Fruit fly (Drosophila melanogaster) whole organism, embryonic: ENCODE measurements around the gene Sur-8.

Source experiments
- CG10543 ChIP-seq: fragments of 200-800 bp; sonication (Bioruptor generic); optimal IDR thresholded peaks from 3 replicates; lab custom pipeline; 2017; ENCODE audit warnings: missing biosample characterization, mild to moderate bottlenecking, missing genetic modification characterization, moderate library complexity
- CG12236 ChIP-seq: fragments of 200-800 bp; sonication (Bioruptor generic); optimal IDR thresholded peaks from 2 replicates; lab custom pipeline; 2016; ENCODE audit warnings: missing biosample characterization, missing genetic modification characterization
- CG1233 ChIP-seq: fragments of 200-800 bp; sonication (Bioruptor generic); optimal IDR thresholded peaks from 4 replicates; lab custom pipeline; 2018; ENCODE audit warnings: missing biosample characterization, mild to moderate bottlenecking, missing genetic modification characterization
- CG14014 ChIP-seq: fragments of 200-800 bp; sonication (Bioruptor generic); IDR thresholded peaks from 2 replicates; pipeline ENCODE4 v1.3.6; 2022; ENCODE audit warnings: missing biosample characterization, missing genetic modification characterization
- CG14860 ChIP-seq: fragments of 200-800 bp; sonication (Bioruptor generic); IDR thresholded peaks from 3 replicates; pipeline ENCODE4 v1.3.6; 2022; ENCODE audit warnings: missing biosample characterization, missing genetic modification characterization; ENCODE audit not compliant: partially characterized antibody
- CG15514 ChIP-seq: fragments of 200-800 bp; sonication (Bioruptor generic); optimal IDR thresholded peaks from 3 replicates; lab custom pipeline; 2017; ENCODE audit warnings: missing biosample characterization, missing genetic modification characterization, mild to moderate bottlenecking, moderate library complexity, missing genetic modification reagents
- CG15601 ChIP-seq: fragments of 200-800 bp; sonication (Bioruptor generic); optimal IDR thresholded peaks from 3 replicates; lab custom pipeline; 2019; ENCODE audit warnings: missing biosample characterization, mild to moderate bottlenecking, missing genetic modification characterization, moderate library complexity
- CG16779 ChIP-seq: fragments of 200-800 bp; sonication (Bioruptor generic); IDR thresholded peaks from 2 replicates; pipeline ENCODE4 v1.3.6; 2022; ENCODE audit warnings: missing biosample characterization, missing genetic modification characterization
- CG16813 ChIP-seq: fragments of 200-800 bp; sonication (Bioruptor generic); IDR thresholded peaks from 3 replicates; pipeline ENCODE4 v1.3.6; 2022; ENCODE audit warnings: missing biosample characterization, missing genetic modification characterization; ENCODE audit not compliant: partially characterized antibody
- CG17361 ChIP-seq: fragments of 200-800 bp; sonication (Bioruptor generic); IDR thresholded peaks from 3 replicates; pipeline ENCODE4 v1.3.6; 2022; ENCODE audit warnings: missing biosample characterization, missing genetic modification characterization
- CG17802 ChIP-seq: fragments of 200-800 bp; sonication (Bioruptor generic); optimal IDR thresholded peaks from 2 replicates; lab custom pipeline; 2018; ENCODE audit warnings: missing biosample characterization, mild to moderate bottlenecking, missing genetic modification characterization, moderate library complexity
- CG17829 ChIP-seq: fragments of 200-800 bp; optimal IDR thresholded peaks from 2 replicates; lab custom pipeline; 2019; ENCODE audit warnings: missing biosample characterization, mild to moderate bottlenecking, missing genetic modification characterization, moderate library complexity
- CG1792 ChIP-seq: fragments of 200-800 bp; sonication (Bioruptor generic); optimal IDR thresholded peaks from 2 replicates; lab custom pipeline; 2016; ENCODE audit warnings: missing biosample characterization, missing genetic modification characterization
- CG18011 ChIP-seq: fragments of 200-800 bp; sonication (Bioruptor generic); optimal IDR thresholded peaks from 2 replicates; lab custom pipeline; 2017; ENCODE audit warnings: missing biosample characterization, missing genetic modification characterization, mild to moderate bottlenecking, moderate library complexity, missing genotype
- CG18476 ChIP-seq: fragments of 200-800 bp; sonication (Bioruptor generic); optimal IDR thresholded peaks from 2 replicates; lab custom pipeline; 2016; ENCODE audit warnings: missing biosample characterization, mild to moderate bottlenecking, missing genetic modification characterization
- CG34224 ChIP-seq: fragments of 200-800 bp; sonication (Bioruptor generic); IDR thresholded peaks from 3 replicates; pipeline ENCODE4 v1.3.6; 2022; ENCODE audit warnings: missing biosample characterization, missing genetic modification characterization; ENCODE audit not compliant: partially characterized antibody
- CG34422 ChIP-seq: fragments of 200-800 bp; sonication (Bioruptor generic); IDR thresholded peaks from 3 replicates; pipeline ENCODE4 v1.3.6; 2022; ENCODE audit warnings: missing biosample characterization, missing genetic modification characterization
- CG8089 ChIP-seq: fragments of 200-800 bp; sonication (Bioruptor generic); optimal IDR thresholded peaks from 3 replicates; lab custom pipeline; 2016; ENCODE audit warnings: missing biosample characterization, missing genetic modification characterization
- CG8478 ChIP-seq: fragments of >200 bp; optimal IDR thresholded peaks from 2 replicates; lab custom pipeline; 2018
- CG9609 ChIP-seq: fragments of 200-800 bp; sonication (Bioruptor generic); optimal IDR thresholded peaks from 3 replicates; lab custom pipeline; 2016; ENCODE audit warnings: missing biosample characterization, missing genetic modification characterization
- Dip2 ChIP-seq: fragments of 200-800 bp; sonication (Bioruptor generic); IDR thresholded peaks from 2 replicates; pipeline ENCODE4 v1.3.6; 2022; ENCODE audit warnings: missing biosample characterization, missing genetic modification characterization
- Fer1 ChIP-seq: fragments of 200-800 bp; sonication (Bioruptor generic); optimal IDR thresholded peaks from 2 replicates; lab custom pipeline; 2017; ENCODE audit warnings: missing biosample characterization, mild to moderate bottlenecking, missing genetic modification characterization
- Gsc ChIP-seq: fragments of 200-800 bp; sonication (Bioruptor generic); IDR thresholded peaks from 2 replicates; pipeline ENCODE4 v1.3.6; 2022; ENCODE audit warnings: missing biosample characterization, missing genetic modification characterization
- Hr51 ChIP-seq, 2 experiments: fragments of 200-800 bp; sonication (Bioruptor generic); optimal IDR thresholded peaks; 2 replicates in 1 of 2; 3 replicates in 1 of 2; lab custom pipeline; 2016 to 2018; ENCODE audit warnings: missing biosample characterization in 2 of 2, missing genetic modification characterization in 2 of 2, mild to moderate bottlenecking in 1 of 2, moderate library complexity in 1 of 2
- MESR4 ChIP-seq: fragments of 200-800 bp; sonication (Bioruptor generic); optimal IDR thresholded peaks from 2 replicates; lab custom pipeline; 2018; ENCODE audit warnings: missing biosample characterization, mild to moderate bottlenecking, missing genetic modification characterization, moderate library complexity
- Oaz ChIP-seq: fragments of 200-800 bp; sonication (Bioruptor generic); IDR thresholded peaks from 2 replicates; pipeline ENCODE4 v1.3.6; 2022; ENCODE audit warnings: missing biosample characterization, missing genetic modification characterization
- Trl ChIP-seq, 3 experiments: fragments of >200 bp in 2 of 3; fragments of 200-800 bp in 1 of 3; sonication (Bioruptor generic) in 1 of 3; optimal IDR thresholded peaks; 2 replicates in 1 of 3; 3 replicates in 2 of 3; lab custom pipeline; 2016 to 2017; ENCODE audit warnings: missing biosample characterization in 1 of 3, missing genetic modification characterization in 1 of 3
- bbx ChIP-seq: fragments of 200-800 bp; sonication (Bioruptor generic); IDR thresholded peaks from 2 replicates; pipeline ENCODE4 v1.3.6; 2022; ENCODE audit warnings: missing biosample characterization, missing genetic modification characterization; ENCODE audit not compliant: partially characterized antibody
- br ChIP-seq: fragments of >200 bp; optimal IDR thresholded peaks from 2 replicates; lab custom pipeline; 2017
- bsh ChIP-seq, 2 experiments: fragments of 200-800 bp; sonication (Bioruptor generic); optimal IDR thresholded peaks; 2 replicates each; lab custom pipeline; 2017 to 2018; ENCODE audit warnings: mild to moderate bottlenecking in 2 of 2, missing biosample characterization in 2 of 2, missing genetic modification characterization in 2 of 2, moderate library complexity in 1 of 2
- croc ChIP-seq: fragments of 200-800 bp; sonication (Bioruptor generic); conservative IDR thresholded peaks from 3 replicates; pipeline ENCODE4 v1.3.6; 2022; ENCODE audit warnings: missing biosample characterization, missing genetic modification characterization
- crol ChIP-seq: fragments of 200-800 bp; sonication (Bioruptor generic); IDR thresholded peaks from 2 replicates; pipeline ENCODE4 v1.3.6; 2022; ENCODE audit warnings: missing biosample characterization, missing genetic modification characterization
- emc ChIP-seq: fragments of 200-800 bp; sonication (Bioruptor generic); optimal IDR thresholded peaks from 2 replicates; lab custom pipeline; 2016; ENCODE audit warnings: missing biosample characterization, missing genetic modification characterization
- esg ChIP-seq: fragments of 200-800 bp; sonication (Bioruptor generic); conservative IDR thresholded peaks from 2 replicates; pipeline ENCODE4 v1.3.6; 2022; ENCODE audit warnings: missing biosample characterization, missing genetic modification characterization
- exex ChIP-seq: fragments of 200-800 bp; sonication (Bioruptor generic); optimal IDR thresholded peaks from 4 replicates; lab custom pipeline; 2018; ENCODE audit warnings: missing biosample characterization, mild to moderate bottlenecking, missing genetic modification characterization, moderate library complexity
- fru ChIP-seq: fragments of >200 bp; optimal IDR thresholded peaks from 2 replicates; lab custom pipeline; 2017
- kah ChIP-seq: fragments of 200-800 bp; sonication (Bioruptor generic); optimal IDR thresholded peaks from 2 replicates; lab custom pipeline; 2018; ENCODE audit warnings: missing biosample characterization, mild to moderate bottlenecking, missing genetic modification characterization
- odd ChIP-seq: fragments of 200-800 bp; sonication (Bioruptor generic); optimal IDR thresholded peaks from 2 replicates; lab custom pipeline; 2017; ENCODE audit warnings: missing biosample characterization, mild to moderate bottlenecking, missing genetic modification characterization
- pb ChIP-seq: fragments of 200-800 bp; sonication (Bioruptor generic); optimal IDR thresholded peaks from 3 replicates; lab custom pipeline; 2016; ENCODE audit warnings: missing biosample characterization, missing genetic modification characterization
- peb ChIP-seq: fragments of 200-800 bp; sonication (Bioruptor generic); IDR thresholded peaks from 2 replicates; pipeline ENCODE4 v1.3.6; 2022; ENCODE audit warnings: missing biosample characterization, missing genetic modification characterization
- pros ChIP-seq: fragments of 200-800 bp; sonication (Bioruptor generic); optimal IDR thresholded peaks from 3 replicates; lab custom pipeline; 2019; ENCODE audit warnings: missing biosample characterization, mild to moderate bottlenecking, missing genetic modification characterization, moderate library complexity
- ro ChIP-seq: fragments of 200-800 bp; sonication (Bioruptor generic); IDR thresholded peaks from 2 replicates; pipeline ENCODE4 v1.3.6; 2022; ENCODE audit warnings: missing biosample characterization, missing genetic modification characterization
- sc ChIP-seq, 3 experiments: fragments of >200 bp in 2 of 3; fragments of 200-800 bp in 1 of 3; sonication (Bioruptor generic) in 1 of 3; optimal IDR thresholded peaks; 2 replicates in 2 of 3; 3 replicates in 1 of 3; lab custom pipeline; 2017; ENCODE audit warnings: mild to moderate bottlenecking in 1 of 3, missing biosample characterization in 1 of 3, missing genetic modification characterization in 1 of 3, missing genetic modification reagents in 1 of 3
- sna ChIP-seq: fragments of 200-800 bp; sonication (Bioruptor generic); IDR thresholded peaks from 2 replicates; pipeline ENCODE4 v1.3.6; 2022; ENCODE audit warnings: missing biosample characterization, missing genetic modification characterization; ENCODE audit not compliant: partially characterized antibody
- ssp ChIP-seq: fragments of 200-800 bp; sonication (Bioruptor generic); IDR thresholded peaks from 2 replicates; pipeline ENCODE4 v1.3.6; 2022; ENCODE audit warnings: missing biosample characterization, missing genetic modification characterization
- tgo ChIP-seq: fragments of 200-800 bp; sonication (Bioruptor generic); IDR thresholded peaks from 3 replicates; pipeline ENCODE4 v1.3.6; 2022; ENCODE audit warnings: missing biosample characterization, missing genetic modification characterization
- vvl ChIP-seq: fragments of 200-800 bp; sonication (Bioruptor generic); IDR thresholded peaks from 2 replicates; pipeline ENCODE4 v1.3.6; 2022; ENCODE audit warnings: missing biosample characterization, missing genetic modification characterization
- wek ChIP-seq: fragments of 200-800 bp; sonication (Bioruptor generic); optimal IDR thresholded peaks from 3 replicates; lab custom pipeline; 2018; ENCODE audit warnings: missing biosample characterization, mild to moderate bottlenecking, missing genetic modification characterization, moderate library complexity

Sur-8 gene

dm6 chr3R:17391313-17391845 is 10.9 kb downstream of the Sur-8 start, which contains the start of the genes Brf and sds22 (continued):
- TF ChIP-seq exex (tag; lab: Kevin White, UChicago) (peak; percentile 84), emc (GFP tag; lab: Kevin White, UChicago) (peak; percentile 91), sc (optimal IDR thresholded peaks at IDR 0.05; lab: Kevin White, UChicago) (no peak), sc (GFP tag; optimal IDR thresholded peaks at IDR 0.05; lab: Kevin White, UChicago) (peak; percentile 88), kah (GFP tag; lab: Kevin White, UChicago) (peak; percentile 76), odd (GFP tag; lab: Kevin White, UChicago) (peak; percentile 88), MESR4 (peak; percentile 36), CG16813 (peak; percentile 87), vvl (peak; percentile 95), crol (GFP tag; lab: Robert Waterston, UW) (no peak; the same call in 1 of the 2 replicates), bbx (GFP tag; lab: Robert Waterston, UW) (peak; percentile 39; the same call in 1 of the 2 replicates), CG9609 (GFP tag; lab: Kevin White, UChicago) (peak; percentile 97), CG16779 (GFP tag; lab: Robert Waterston, UW) (0 out of 2 replicates have a peak, but pooled peaks have one; percentile 47), CG17829 (tag; lab: Kevin White, UChicago) (peak; percentile 96), croc (GFP tag; lab: Robert Waterston, UW) (peak; percentile 93), ro (peak; percentile 84; the same call in 1 of the 2 replicates), bsh (GFP tag; optimal IDR thresholded peaks at IDR 0.05; lab: Kevin White, UChicago) (peak; percentile 80 to 94), CG17361 (GFP tag; lab: Robert Waterston, UW) (peak; percentile 98), CG15601 (peak; percentile 98), Dip2 (GFP tag; lab: Robert Waterston, UW) (peak; percentile 46; the same call in 1 of the 2 replicates), pros (GFP tag; lab: Kevin White, UChicago) (peak; percentile 61), CG14014 (GFP tag; lab: Robert Waterston, UW) (peak; percentile 93), CG8089 (peak; percentile 93), tgo (GFP tag; lab: Robert Waterston, UW) (peak; percentile 95), CG14860 (GFP tag; lab: Robert Waterston, UW) (peak; percentile 74; the same call in 2 of the 3 replicates), sna (peak; percentile 72; the same call in 1 of the 2 replicates), CG10543 (GFP tag; lab: Kevin White, UChicago) (peak; percentile 97), ssp (GFP tag; lab: Robert Waterston, UW) (peak; percentile 89), CG15514 (peak; percentile 87), CG8478 (lab: Kevin White, UChicago) (no peak), Oaz (GFP tag; lab: Robert Waterston, UW) (peak; percentile 84), CG17802 (tag; lab: Kevin White, UChicago) (peak; percentile 81), fru (lab: Kevin White, UChicago) (no peak), Trl (optimal IDR thresholded peaks at IDR 0.05; lab: Kevin White, UChicago) (no peak), Trl (GFP tag; optimal IDR thresholded peaks at IDR 0.05; lab: Kevin White, UChicago) (peak; percentile 96), CG18476 (GFP tag; lab: Kevin White, UChicago) (peak; percentile 94), Fer1 (GFP tag; lab: Kevin White, UChicago) (peak; percentile 93), CG12236 (GFP tag; lab: Kevin White, UChicago) (peak; percentile 88), CG1792 (GFP tag; lab: Kevin White, UChicago) (peak; percentile 93), Gsc (GFP tag; lab: Robert Waterston, UW) (peak; percentile 76), CG34224 (GFP tag; lab: Robert Waterston, UW) (peak; percentile 53; the same call in 1 of the 3 replicates), CG34422 (peak; percentile 97), wek (GFP tag; lab: Kevin White, UChicago) (peak; percentile 62), CG1233 (GFP tag; lab: Kevin White, UChicago) (peak; percentile 95), peb (GFP tag; lab: Robert Waterston, UW) (peak; percentile 87), CG18011 (GFP tag; lab: Kevin White, UChicago) (peak; percentile 84), Hr51 (GFP tag; optimal IDR thresholded peaks at IDR 0.05; lab: Kevin White, UChicago) (peak; percentile 92 to 95), esg (GFP tag; lab: Robert Waterston, UW) (peak; percentile 91), pb (GFP tag; lab: Kevin White, UChicago) (peak; percentile 84), br (lab: Kevin White, UChicago) (no peak)
